Fruit fly (Drosophila melanogaster) whole organism, prepupa: ENCODE results near the gene CG42764.

Experiments
- Blimp-1 ChIP-seq: fragments of 200-800 bp; sonication (Bioruptor generic); optimal IDR thresholded peaks from 3 replicates; lab custom pipeline; 2017; ENCODE audit warnings: missing biosample characterization, missing genetic modification characterization, mild to moderate bottlenecking, moderate library complexity, missing genetic modification reagents
- CG10631 ChIP-seq: fragments of 200-800 bp; sonication (Bioruptor generic); optimal IDR thresholded peaks from 2 replicates; lab custom pipeline; 2016; ENCODE audit warnings: missing biosample characterization, missing genetic modification characterization
- CG10669 ChIP-seq: fragments of 200-800 bp; sonication (Bioruptor generic); optimal IDR thresholded peaks from 3 replicates; lab custom pipeline; 2018; ENCODE audit warnings: missing biosample characterization, mild to moderate bottlenecking, missing genetic modification characterization, moderate library complexity
- CG15336 ChIP-seq: fragments of 200-800 bp; sonication (Bioruptor generic); IDR thresholded peaks from 2 replicates; pipeline ENCODE4 v1.3.6; 2022; ENCODE audit warnings: missing biosample characterization, missing genetic modification characterization
- CG1621 ChIP-seq: fragments of 200-800 bp; sonication (Bioruptor generic); optimal IDR thresholded peaks from 3 replicates; lab custom pipeline; 2018; ENCODE audit warnings: missing biosample characterization, mild to moderate bottlenecking, missing genetic modification characterization
- CG16779 ChIP-seq: fragments of 200-800 bp; sonication (Bioruptor generic); optimal IDR thresholded peaks from 3 replicates; lab custom pipeline; 2017; ENCODE audit warnings: missing biosample characterization, mild to moderate bottlenecking, missing genetic modification characterization
- CG3032 ChIP-seq: fragments of 200-800 bp; optimal IDR thresholded peaks from 2 replicates; lab custom pipeline; 2019; ENCODE audit warnings: missing biosample characterization, mild to moderate bottlenecking, missing genetic modification characterization, moderate library complexity
- CG32006 ChIP-seq: fragments of 200-800 bp; sonication (Bioruptor generic); optimal IDR thresholded peaks from 3 replicates; lab custom pipeline; 2017; ENCODE audit warnings: missing biosample characterization, mild to moderate bottlenecking, missing genetic modification characterization
- CG34406 ChIP-seq: fragments of 200-800 bp; sonication (Bioruptor generic); optimal IDR thresholded peaks from 3 replicates; lab custom pipeline; 2016; ENCODE audit warnings: missing biosample characterization, missing genetic modification characterization
- CG4318 ChIP-seq: fragments of 200-800 bp; sonication (Bioruptor generic); optimal IDR thresholded peaks from 3 replicates; lab custom pipeline; 2017; ENCODE audit warnings: missing biosample characterization, mild to moderate bottlenecking, missing genetic modification characterization
- CG6163 ChIP-seq: fragments of 200-800 bp; sonication (Bioruptor generic); IDR thresholded peaks from 3 replicates; pipeline ENCODE4 v1.3.6; 2022; ENCODE audit warnings: missing biosample characterization, missing genetic modification characterization
- CG6808 ChIP-seq: fragments of 200-800 bp; sonication (Bioruptor generic); optimal IDR thresholded peaks from 3 replicates; lab custom pipeline; 2017; ENCODE audit warnings: missing biosample characterization, missing genetic modification characterization, mild to moderate bottlenecking, moderate library complexity, missing genetic modification reagents
- CG6854 ChIP-seq: fragments of 200-800 bp; sonication (Bioruptor generic); optimal IDR thresholded peaks from 2 replicates; lab custom pipeline; 2017; ENCODE audit warnings: missing biosample characterization, mild to moderate bottlenecking, missing genetic modification characterization
- CG7368 ChIP-seq: fragments of 200-800 bp; sonication (Bioruptor generic); optimal IDR thresholded peaks from 3 replicates; lab custom pipeline; 2016; ENCODE audit warnings: missing biosample characterization, missing genetic modification characterization
- CG8119 ChIP-seq: fragments of 200-800 bp; sonication (Bioruptor generic); IDR thresholded peaks from 3 replicates; pipeline ENCODE4 v1.3.6; 2022; ENCODE audit warnings: missing biosample characterization, missing genetic modification characterization
- CG8319 ChIP-seq: fragments of 200-800 bp; sonication (Bioruptor generic); optimal IDR thresholded peaks from 3 replicates; lab custom pipeline; 2016; ENCODE audit warnings: missing biosample characterization, missing genetic modification characterization
- CG8632 ChIP-seq: fragments of 200-800 bp; sonication (Bioruptor generic); optimal IDR thresholded peaks from 3 replicates; lab custom pipeline; 2016; ENCODE audit warnings: missing biosample characterization, missing genetic modification characterization
- Eip75B ChIP-seq: fragments of 200-800 bp; sonication (Bioruptor generic); optimal IDR thresholded peaks from 3 replicates; lab custom pipeline; 2016; ENCODE audit warnings: missing biosample characterization, missing genetic modification characterization
- Eip78C ChIP-seq: fragments of 200-800 bp; sonication (Bioruptor generic); peaks from one replicate; lab custom pipeline; 2016; ENCODE audit warnings: missing biosample characterization, missing genetic modification characterization
- Eip93F ChIP-seq: fragments of 200-800 bp; sonication (Bioruptor generic); optimal IDR thresholded peaks from 2 replicates; lab custom pipeline; 2016; ENCODE audit warnings: missing biosample characterization, mild to moderate bottlenecking, missing genetic modification characterization
- Ets21C ChIP-seq: fragments of 200-800 bp; sonication (Bioruptor generic); optimal IDR thresholded peaks from 3 replicates; lab custom pipeline; 2016; ENCODE audit warnings: missing biosample characterization, missing genetic modification characterization
- Ets96B ChIP-seq: fragments of 200-800 bp; optimal IDR thresholded peaks from 2 replicates; lab custom pipeline; 2019; ENCODE audit warnings: missing biosample characterization, mild to moderate bottlenecking, missing genetic modification characterization, moderate library complexity
- Hr38 ChIP-seq: sonication (Bioruptor generic); optimal IDR thresholded peaks from 2 replicates; lab custom pipeline; 2016; ENCODE audit warnings: missing biosample characterization, missing genetic modification characterization
- Hr39 ChIP-seq: fragments of 200-800 bp; sonication (Bioruptor generic); optimal IDR thresholded peaks from 2 replicates; lab custom pipeline; 2016; ENCODE audit warnings: missing biosample characterization, missing genetic modification characterization
- Hr4 ChIP-seq: fragments of 200-800 bp; sonication (Bioruptor generic); optimal IDR thresholded peaks from 3 replicates; lab custom pipeline; 2016; ENCODE audit warnings: missing biosample characterization, missing genetic modification characterization
- Lpt ChIP-seq: fragments of 200-800 bp; sonication (Bioruptor generic); optimal IDR thresholded peaks from 3 replicates; lab custom pipeline; 2016; ENCODE audit warnings: missing biosample characterization, missing genetic modification characterization
- OdsH ChIP-seq: fragments of 200-800 bp; sonication (Bioruptor generic); optimal IDR thresholded peaks from 3 replicates; lab custom pipeline; 2016; ENCODE audit warnings: missing biosample characterization, missing genetic modification characterization
- Sox14 ChIP-seq: fragments of 200-800 bp; sonication (Bioruptor generic); optimal IDR thresholded peaks from 3 replicates; lab custom pipeline; 2016; ENCODE audit warnings: missing biosample characterization, missing genetic modification characterization
- achi ChIP-seq: fragments of 200-800 bp; sonication (Bioruptor generic); optimal IDR thresholded peaks from 3 replicates; lab custom pipeline; 2016; ENCODE audit warnings: missing biosample characterization, missing genetic modification characterization
- cyc ChIP-seq: fragments of 200-800 bp; sonication (Bioruptor generic); optimal IDR thresholded peaks from 3 replicates; lab custom pipeline; 2016; ENCODE audit warnings: missing biosample characterization, missing genetic modification characterization
- dac ChIP-seq: fragments of 200-800 bp; sonication (Bioruptor generic); optimal IDR thresholded peaks from 2 replicates; lab custom pipeline; 2017; ENCODE audit warnings: missing biosample characterization, mild to moderate bottlenecking, missing genetic modification characterization
- eg ChIP-seq: fragments of 200-800 bp; sonication (Bioruptor generic); IDR thresholded peaks from 3 replicates; pipeline ENCODE4 v1.3.6; 2022; ENCODE audit warnings: missing biosample characterization, missing genetic modification characterization
- esn ChIP-seq: fragments of 200-800 bp; sonication (Bioruptor generic); optimal IDR thresholded peaks from 2 replicates; lab custom pipeline; 2016; ENCODE audit warnings: missing biosample characterization, mild to moderate bottlenecking, missing genetic modification characterization, moderate library complexity
- fd59A ChIP-seq: fragments of 200-800 bp; sonication (Bioruptor generic); optimal IDR thresholded peaks from 2 replicates; lab custom pipeline; 2017; ENCODE audit warnings: missing biosample characterization, mild to moderate bottlenecking, missing genetic modification characterization, missing genetic modification reagents
- fd85E ChIP-seq: fragments of 200-800 bp; sonication (Bioruptor generic); optimal IDR thresholded peaks from 3 replicates; lab custom pipeline; 2016; ENCODE audit warnings: missing biosample characterization, missing genetic modification characterization
- fkh ChIP-seq: fragments of 200-800 bp; sonication (Bioruptor generic); optimal IDR thresholded peaks from 3 replicates; lab custom pipeline; 2017; ENCODE audit warnings: missing biosample characterization, mild to moderate bottlenecking, missing genetic modification characterization, moderate library complexity
- lz ChIP-seq: fragments of 200-800 bp; sonication (Bioruptor generic); optimal IDR thresholded peaks from 3 replicates; lab custom pipeline; 2016; ENCODE audit warnings: missing biosample characterization, missing genetic modification characterization
- salr ChIP-seq, 2 experiments: fragments of 200-800 bp; sonication (Bioruptor generic); optimal IDR thresholded peaks; 3 replicates each; lab custom pipeline; 2016 to 2018; ENCODE audit warnings: missing biosample characterization in 2 of 2, missing genetic modification characterization in 2 of 2, mild to moderate bottlenecking in 1 of 2
- spab ChIP-seq: fragments of 200-800 bp; sonication (Bioruptor generic); optimal IDR thresholded peaks from 2 replicates; lab custom pipeline; 2017; ENCODE audit warnings: missing biosample characterization, mild to moderate bottlenecking, missing genetic modification characterization, missing genetic modification reagents
- ss ChIP-seq, 2 experiments: fragments of 200-800 bp; sonication (Bioruptor generic); optimal IDR thresholded peaks; 2 replicates in 1 of 2; 3 replicates in 1 of 2; lab custom pipeline; 2017 to 2018; ENCODE audit warnings: mild to moderate bottlenecking in 2 of 2, missing biosample characterization in 2 of 2, missing genetic modification characterization in 2 of 2, moderate library complexity in 1 of 2
- topi ChIP-seq: fragments of 200-800 bp; sonication (Bioruptor generic); optimal IDR thresholded peaks from 3 replicates; lab custom pipeline; 2016; ENCODE audit warnings: missing biosample characterization, missing genetic modification characterization
- vri ChIP-seq: fragments of 200-800 bp; sonication (Bioruptor generic); optimal IDR thresholded peaks from 3 replicates; lab custom pipeline; 2016; ENCODE audit warnings: missing biosample characterization, mild to moderate bottlenecking, missing genetic modification characterization

CG42764 gene

DNA sequence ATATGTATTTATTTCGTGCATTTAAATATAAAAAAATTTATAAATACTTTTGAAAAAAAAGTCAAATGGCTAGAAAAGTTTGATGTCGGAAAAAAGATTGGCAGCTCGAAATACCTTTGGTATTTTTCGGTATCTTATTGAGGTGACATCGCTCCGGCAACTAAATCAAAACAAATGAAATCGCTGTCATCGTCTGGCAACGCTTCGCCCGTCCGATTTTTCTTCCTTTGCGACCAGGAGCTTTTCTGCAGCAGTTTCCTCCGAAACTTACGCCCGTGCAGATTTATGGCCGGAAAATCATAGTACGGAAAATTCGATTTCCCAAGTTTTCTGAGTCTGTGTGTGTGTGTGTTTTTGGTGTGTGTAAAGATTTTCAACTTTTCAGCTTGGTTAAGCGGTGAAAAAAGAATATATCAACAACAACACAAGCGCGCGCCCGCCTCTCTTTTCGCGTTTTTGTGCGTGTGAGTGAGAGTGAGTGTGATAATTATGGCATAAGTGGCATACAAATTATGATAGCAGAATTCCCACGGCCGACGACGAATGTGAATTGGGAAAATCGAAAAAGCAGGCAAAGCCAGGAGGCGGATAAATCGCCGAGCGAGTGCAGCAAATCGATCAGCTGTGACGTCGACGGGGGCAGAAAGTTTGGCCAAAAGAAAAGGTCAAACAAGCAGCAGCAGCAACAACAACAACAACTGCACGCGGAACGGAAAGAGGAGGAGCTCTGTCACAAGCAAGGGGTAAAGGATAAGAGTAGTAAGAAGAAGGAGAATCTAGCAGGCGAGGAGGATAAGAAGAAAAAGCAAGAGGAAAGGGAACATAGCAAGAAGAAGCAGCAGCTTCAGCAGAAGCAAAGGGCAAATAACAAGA is 31.5 kb upstream of the CG42764 start, which contains the start of gene CG32425:
CG32425 (plus strand) TSS at position 200 of the 873 bp plus-strand sequence.
- TF ChIP-seq CG6808 (peak; percentile 30), OdsH (GFP tag; lab: Kevin White, UChicago) (no peak), CG8319 (GFP tag; lab: Kevin White, UChicago) (no peak), topi (no peak), Eip93F (no peak), Ets96B (no peak), CG32006 (GFP tag; lab: Kevin White, UChicago) (no peak), Eip75B (GFP tag; lab: Kevin White, UChicago) (peak; percentile 33), fd59A (no peak), vri (GFP tag; lab: Kevin White, UChicago) (peak; percentile 88), dac (GFP tag; lab: Kevin White, UChicago) (no peak), CG34406 (GFP tag; lab: Kevin White, UChicago) (no peak), Hr39 (GFP tag; lab: Kevin White, UChicago) (no peak), CG3032 (tag; lab: Kevin White, UChicago) (no peak), CG7368 (GFP tag; lab: Kevin White, UChicago) (no peak), CG4318 (GFP tag; lab: Kevin White, UChicago) (no peak), salr (GFP tag; optimal IDR thresholded peaks at IDR 0.05; lab: Kevin White, UChicago) (no peak), Eip78C (GFP tag; lab: Kevin White, UChicago) (peak; percentile 37), CG6854 (GFP tag; lab: Kevin White, UChicago) (peak; percentile 54), CG8632 (GFP tag; lab: Kevin White, UChicago) (no peak), Blimp-1 (GFP tag; lab: Kevin White, UChicago) (no peak), CG10669 (no peak), spab (no peak), lz (no peak), Sox14 (GFP tag; lab: Kevin White, UChicago) (peak; percentile 8), CG16779 (tag; lab: Kevin White, UChicago) (no peak), fd85E (no peak), ss (GFP tag; optimal IDR thresholded peaks at IDR 0.05; lab: Kevin White, UChicago) (no peak), Hr4 (peak; percentile 12), fkh (peak; percentile 47), CG10631 (GFP tag; lab: Kevin White, UChicago) (no peak), esn (no peak), CG15336 (no peak), Lpt (GFP tag; lab: Kevin White, UChicago) (no peak), cyc (GFP tag; lab: Kevin White, UChicago) (no peak), Hr38 (no peak), achi (GFP tag; lab: Kevin White, UChicago) (no peak), CG6163 (GFP tag; lab: Robert Waterston, UW) (no peak), CG8119 (GFP tag; lab: Robert Waterston, UW) (no peak), Ets21C (no peak), eg (no peak), CG1621 (peak; percentile 94)
